Worm (Caenorhabditis elegans): Measurements from ENCODE around the gene ZC513.14.

- TF ChIP-seq nhr-11 (tag; optimal IDR thresholded peaks at IDR 0.05): no peak
- no peak for TF ChIP-seq zag-1 (tag; optimal IDR thresholded peaks at IDR 0.05)
- TF ChIP-seq nhr-23 (tag; optimal IDR thresholded peaks at IDR 0.05): no peak
- TF ChIP-seq snpc-4 (tag; optimal IDR thresholded peaks at IDR 0.05): no peak
- no peak for TF ChIP-seq unc-62 (GFP tag; optimal IDR thresholded peaks at IDR 0.05)
- TF ChIP-seq nhr-77 (tag; optimal IDR thresholded peaks at IDR 0.05): no peak
- no peak for TF ChIP-seq lin-39 (tag; optimal IDR thresholded peaks at IDR 0.05)
- TF ChIP-seq ZK546.5 (tag; optimal IDR thresholded peaks at IDR 0.05): no peak
- TF ChIP-seq ceh-82 (tag; optimal IDR thresholded peaks at IDR 0.05): no peak
- TF ChIP-seq skn-1 (tag; optimal IDR thresholded peaks at IDR 0.05): no peak
Measured at ce11 chrV:7985860-7986259, 50.0 kb downstream of the ZC513.14 start, which contains the start of gene Y97E10AL.1.
